Fruit fly (Drosophila melanogaster) whole organism, embryonic: ENCODE results near the gene PIG-B.

ENCODE experiments used
- Antp ChIP-seq: fragments of 200-800 bp; sonication (Bioruptor generic); optimal IDR thresholded peaks from 3 replicates; lab custom pipeline; 2016; ENCODE audit warnings: missing biosample characterization, missing genetic modification characterization
- B-H2 ChIP-seq: fragments of 200-800 bp; sonication (Bioruptor generic); optimal IDR thresholded peaks from 2 replicates; lab custom pipeline; 2018; ENCODE audit warnings: missing biosample characterization, mild to moderate bottlenecking, missing genetic modification characterization
- Bgb ChIP-seq: fragments of 200-800 bp; sonication (Bioruptor generic); IDR thresholded peaks from 2 replicates; pipeline ENCODE4 v1.3.6; 2022; ENCODE audit warnings: missing biosample characterization, missing genetic modification characterization; ENCODE audit not compliant: partially characterized antibody
- Blimp-1 ChIP-seq: fragments of 200-800 bp; sonication (Bioruptor generic); optimal IDR thresholded peaks from 3 replicates; lab custom pipeline; 2018; ENCODE audit warnings: missing biosample characterization, missing genetic modification characterization, mild to moderate bottlenecking, moderate library complexity, missing genetic modification reagents
- CG11560 ChIP-seq: fragments of 200-800 bp; sonication (Bioruptor generic); IDR thresholded peaks from 3 replicates; pipeline ENCODE4 v1.3.6; 2022; ENCODE audit warnings: missing biosample characterization, missing genetic modification characterization
- CG12155 ChIP-seq: fragments of 200-800 bp; sonication (Bioruptor generic); optimal IDR thresholded peaks from 3 replicates; lab custom pipeline; 2016; ENCODE audit warnings: missing biosample characterization, missing genetic modification characterization
- CG13123 ChIP-seq: fragments of 200-800 bp; sonication (Bioruptor generic); optimal IDR thresholded peaks from 2 replicates; lab custom pipeline; 2016; ENCODE audit warnings: missing biosample characterization, missing genetic modification characterization
- CG13287 ChIP-seq: fragments of 200-800 bp; sonication (Bioruptor generic); IDR thresholded peaks from 2 replicates; pipeline ENCODE4 v1.3.6; 2022; ENCODE audit warnings: missing biosample characterization, missing genetic modification characterization; ENCODE audit not compliant: partially characterized antibody
- CG1529 ChIP-seq: fragments of 200-800 bp; sonication (Bioruptor generic); optimal IDR thresholded peaks from 3 replicates; lab custom pipeline; 2018; ENCODE audit warnings: missing biosample characterization, missing genetic modification characterization
- CG15479 ChIP-seq: fragments of 200-800 bp; sonication (Bioruptor generic); optimal IDR thresholded peaks from 3 replicates; lab custom pipeline; 2019; ENCODE audit warnings: missing biosample characterization, mild to moderate bottlenecking, missing genetic modification characterization, moderate library complexity
- CG2199 ChIP-seq: fragments of 200-800 bp; sonication (Bioruptor generic); IDR thresholded peaks from 3 replicates; pipeline ENCODE4 v1.3.6; 2022; ENCODE audit warnings: missing biosample characterization, missing genetic modification characterization
- CG2712 ChIP-seq: fragments of 200-800 bp; optimal IDR thresholded peaks from 3 replicates; lab custom pipeline; 2019; ENCODE audit warnings: missing biosample characterization, mild to moderate bottlenecking, missing genetic modification characterization, moderate library complexity
- CG31224 ChIP-seq: fragments of 200-800 bp; sonication (Bioruptor generic); IDR thresholded peaks from 2 replicates; pipeline ENCODE4 v1.3.6; 2022; ENCODE audit warnings: missing biosample characterization, missing genetic modification characterization
- CG31365 ChIP-seq: fragments of 200-800 bp; sonication (Bioruptor generic); optimal IDR thresholded peaks from 2 replicates; lab custom pipeline; 2018; ENCODE audit warnings: missing biosample characterization, mild to moderate bottlenecking, missing genetic modification characterization
- CG6689 ChIP-seq: fragments of 200-800 bp; sonication (Bioruptor generic); IDR thresholded peaks from 2 replicates; pipeline ENCODE4 v1.3.6; 2022; ENCODE audit warnings: missing biosample characterization, missing genetic modification characterization
- CG7786 ChIP-seq: fragments of 200-800 bp; sonication (Bioruptor generic); optimal IDR thresholded peaks from 2 replicates; lab custom pipeline; 2016; ENCODE audit warnings: missing biosample characterization, missing genetic modification characterization
- CG7928 ChIP-seq: fragments of 200-800 bp; sonication (Bioruptor generic); optimal IDR thresholded peaks from 2 replicates; lab custom pipeline; 2017; ENCODE audit warnings: missing biosample characterization, mild to moderate bottlenecking, missing genetic modification characterization
- CG9609 ChIP-seq: fragments of 200-800 bp; sonication (Bioruptor generic); optimal IDR thresholded peaks from 3 replicates; lab custom pipeline; 2016; ENCODE audit warnings: missing biosample characterization, missing genetic modification characterization
- CTCF ChIP-seq: fragments of 200-800 bp; sonication (Bioruptor generic); optimal IDR thresholded peaks from 2 replicates; lab custom pipeline; 2017; ENCODE audit warnings: missing biosample characterization, mild to moderate bottlenecking, missing genetic modification characterization, moderate library complexity
- Deaf1 ChIP-seq: fragments of 200-800 bp; optimal IDR thresholded peaks from 3 replicates; lab custom pipeline; 2019; ENCODE audit warnings: missing biosample characterization, mild to moderate bottlenecking, missing genetic modification characterization, moderate library complexity
- Dek ChIP-seq: fragments of 200-800 bp; sonication (Bioruptor generic); optimal IDR thresholded peaks from 3 replicates; lab custom pipeline; 2019; ENCODE audit warnings: missing biosample characterization, mild to moderate bottlenecking, missing genetic modification characterization, moderate library complexity
- Doc3 ChIP-seq: fragments of 200-800 bp; sonication (Bioruptor generic); IDR thresholded peaks from 3 replicates; pipeline ENCODE4 v1.3.6; 2022; ENCODE audit warnings: missing biosample characterization, missing genetic modification characterization; ENCODE audit not compliant: partially characterized antibody
- E2f1 ChIP-seq: fragments of 200-800 bp; sonication (Bioruptor generic); IDR thresholded peaks from 2 replicates; pipeline ENCODE4 v1.3.6; 2022; ENCODE audit warnings: missing biosample characterization, missing genetic modification characterization
- Gug ChIP-seq: fragments of 200-800 bp; sonication (Bioruptor generic); IDR thresholded peaks from 4 replicates; pipeline ENCODE4 v1.3.6; 2022; ENCODE audit warnings: missing biosample characterization, missing genetic modification characterization
- HLH3B ChIP-seq: fragments of 200-800 bp; sonication (Bioruptor generic); IDR thresholded peaks from 2 replicates; pipeline ENCODE4 v1.3.6; 2022; ENCODE audit warnings: missing biosample characterization, missing genetic modification characterization
- Jarid2 ChIP-seq: fragments of 200-800 bp; sonication (Bioruptor generic); optimal IDR thresholded peaks from 3 replicates; lab custom pipeline; 2017; ENCODE audit warnings: mild to moderate bottlenecking, missing biosample characterization, missing genetic modification reagents, missing genetic modification characterization
- Nf-YB ChIP-seq: fragments of 200-800 bp; sonication (Bioruptor generic); optimal IDR thresholded peaks from 3 replicates; lab custom pipeline; 2019; ENCODE audit warnings: missing biosample characterization, mild to moderate bottlenecking, missing genetic modification characterization, moderate library complexity
- Optix ChIP-seq: fragments of 200-800 bp; sonication (Bioruptor generic); IDR thresholded peaks from 3 replicates; pipeline ENCODE4 v1.3.6; 2022; ENCODE audit warnings: missing biosample characterization, missing genetic modification characterization
- Scr ChIP-seq: fragments of 200-800 bp; sonication (Bioruptor generic); IDR thresholded peaks from 2 replicates; pipeline ENCODE4 v1.3.6; 2022; ENCODE audit warnings: missing biosample characterization, missing genetic modification characterization; ENCODE audit not compliant: partially characterized antibody
- Vsx1 ChIP-seq: fragments of 200-800 bp; sonication (Bioruptor generic); optimal IDR thresholded peaks from 2 replicates; lab custom pipeline; 2017; ENCODE audit warnings: missing biosample characterization, mild to moderate bottlenecking, missing genetic modification characterization, missing genetic modification reagents
- Xrp1 ChIP-seq: fragments of 200-800 bp; sonication (Bioruptor generic); IDR thresholded peaks from 2 replicates; pipeline ENCODE4 v1.3.6; 2022; ENCODE audit warnings: missing biosample characterization, missing genetic modification characterization
- amos ChIP-seq: fragments of 200-800 bp; sonication (Bioruptor generic); IDR thresholded peaks from 2 replicates; pipeline ENCODE4 v1.3.6; 2022; ENCODE audit warnings: missing biosample characterization, missing genetic modification characterization; ENCODE audit not compliant: partially characterized antibody
- cad ChIP-seq: fragments of >200 bp; optimal IDR thresholded peaks from 2 replicates; lab custom pipeline; 2017; ENCODE audit warnings: missing biosample characterization, missing genetic modification characterization
- crp ChIP-seq, 2 experiments: fragments of 200-800 bp; sonication (Bioruptor generic); optimal IDR thresholded peaks; 2 replicates in 1 of 2; 3 replicates in 1 of 2; lab custom pipeline; 2017; ENCODE audit warnings: missing biosample characterization in 2 of 2, missing genetic modification characterization in 2 of 2, mild to moderate bottlenecking in 1 of 2, moderate library complexity in 1 of 2
- da ChIP-seq: fragments of 200-800 bp; sonication (Bioruptor generic); optimal IDR thresholded peaks from 2 replicates; lab custom pipeline; 2016; ENCODE audit warnings: missing biosample characterization, missing genetic modification characterization
- dan ChIP-seq: fragments of 200-800 bp; sonication (Bioruptor generic); IDR thresholded peaks from 2 replicates; pipeline ENCODE4 v1.3.6; 2022; ENCODE audit warnings: missing biosample characterization, missing genetic modification characterization
- hkb ChIP-seq, 2 experiments: fragments of 200-800 bp in 1 of 2; fragments of >200 bp in 1 of 2; sonication (Bioruptor generic) in 1 of 2; IDR thresholded peaks in 1 of 2; optimal IDR thresholded peaks in 1 of 2; 2 replicates each; pipeline versions ENCODE4 v1.3.6 to Lab custom; 2017 to 2022; ENCODE audit warnings: missing biosample characterization in 1 of 2, missing genetic modification characterization in 1 of 2
- ken ChIP-seq: fragments of 200-800 bp; sonication (Bioruptor generic); IDR thresholded peaks from 3 replicates; pipeline ENCODE4 v1.3.6; 2022; ENCODE audit warnings: missing biosample characterization, missing genetic modification characterization
- knrl ChIP-seq: fragments of 200-800 bp; sonication (Bioruptor generic); IDR thresholded peaks from 3 replicates; pipeline ENCODE4 v1.3.6; 2022; ENCODE audit warnings: missing biosample characterization, missing genetic modification characterization; ENCODE audit not compliant: partially characterized antibody
- lab ChIP-seq: fragments of 200-800 bp; sonication (Bioruptor generic); optimal IDR thresholded peaks from 3 replicates; lab custom pipeline; 2017; ENCODE audit warnings: missing biosample characterization, missing genetic modification characterization, mild to moderate bottlenecking, moderate library complexity, missing genetic modification reagents
- nerfin-1 ChIP-seq: fragments of 200-800 bp; sonication (Bioruptor generic); optimal IDR thresholded peaks from 3 replicates; lab custom pipeline; 2019; ENCODE audit warnings: missing biosample characterization, mild to moderate bottlenecking, missing genetic modification characterization, moderate library complexity
- pzg ChIP-seq: fragments of 200-800 bp; sonication (Bioruptor generic); optimal IDR thresholded peaks from 3 replicates; lab custom pipeline; 2018; ENCODE audit warnings: missing biosample characterization, mild to moderate bottlenecking, missing genetic modification characterization, moderate library complexity
- rib ChIP-seq: fragments of 200-800 bp; sonication (Bioruptor generic); IDR thresholded peaks from 2 replicates; pipeline ENCODE4 v1.3.6; 2022; ENCODE audit warnings: missing biosample characterization, missing genetic modification characterization
- salm ChIP-seq: fragments of 200-800 bp; sonication (Bioruptor generic); optimal IDR thresholded peaks from 2 replicates; lab custom pipeline; 2018; ENCODE audit warnings: missing biosample characterization, mild to moderate bottlenecking, missing genetic modification characterization
- sim ChIP-seq: fragments of 200-800 bp; sonication (Bioruptor generic); IDR thresholded peaks from 2 replicates; pipeline ENCODE4 v1.3.6; 2022; ENCODE audit warnings: missing biosample characterization, missing genetic modification characterization
- tup ChIP-seq: fragments of 200-800 bp; sonication (Bioruptor generic); optimal IDR thresholded peaks from 2 replicates; lab custom pipeline; 2016; ENCODE audit warnings: missing biosample characterization, mild to moderate bottlenecking, missing genetic modification characterization, moderate library complexity

The PIG-B gene

dm6 chr3L:3765782-3766520 is 45.1 kb upstream of the PIG-B start (continued):
- peak; percentile 75 for TF ChIP-seq lab (GFP tag; lab: Kevin White, UChicago)
- TF ChIP-seq CG2712, result peak; percentile 77
- no peak for TF ChIP-seq rib (GFP tag; lab: Robert Waterston, UW)
- no peak for TF ChIP-seq pzg (GFP tag; lab: Kevin White, UChicago)
- TF ChIP-seq CG13123 (GFP tag; lab: Kevin White, UChicago), result no peak
- TF ChIP-seq hkb (optimal IDR thresholded peaks at IDR 0.05; lab: Kevin White, UChicago), result no peak
- peak; percentile 64 for TF ChIP-seq hkb (GFP tag; IDR thresholded peaks at IDR 0.05; lab: Robert Waterston, UW)
- peak; percentile 77 for TF ChIP-seq HLH3B
- TF ChIP-seq salm, result peak; percentile 64
- TF ChIP-seq nerfin-1 (tag; lab: Kevin White, UChicago), result peak; percentile 57
- TF ChIP-seq, all 482 proteins: peak for 302

dm6 chr3L:3766704-3767103 is 44.4 kb upstream of the PIG-B start:
- TF ChIP-seq Antp (no peak), CG2199 (GFP tag; lab: Robert Waterston, UW) (0 out of 3 replicates have a peak, but pooled peaks have one; percentile 64), CTCF (GFP tag; lab: Kevin White, UChicago) (peak; percentile 47), knrl (peak; percentile 32; the same call in 1 of the 3 replicates), CG31365 (tag; lab: Kevin White, UChicago) (peak; percentile 43), Bgb (GFP tag; lab: Robert Waterston, UW) (peak; percentile 21; the same call in 1 of the 2 replicates), CG12155 (GFP tag; lab: Kevin White, UChicago) (no peak), ken (GFP tag; lab: Robert Waterston, UW) (no peak), CG13287 (GFP tag; lab: Robert Waterston, UW) (peak; percentile 10; the same call in 1 of the 2 replicates), amos (GFP tag; lab: Robert Waterston, UW) (peak; percentile 61; the same call in 1 of the 2 replicates)

- no peak for TF ChIP-seq E2f1 (GFP tag; lab: Robert Waterston, UW)
- TF ChIP-seq Nf-YB (GFP tag; lab: Kevin White, UChicago), result no peak
- TF ChIP-seq crp (GFP tag; optimal IDR thresholded peaks at IDR 0.05; lab: Kevin White, UChicago), result peak in 1 of 2 experiments; percentile 28
- no peak for TF ChIP-seq pzg (GFP tag; lab: Kevin White, UChicago)
- peak; percentile 23; the same call in 1 of the 4 replicates for TF ChIP-seq Gug
- TF ChIP-seq Deaf1 (tag; lab: Kevin White, UChicago), result no peak
- no peak for TF ChIP-seq cad (GFP tag; lab: Kevin White, UChicago)
- TF ChIP-seq Doc3, result no peak
- TF ChIP-seq CG6689 (GFP tag; lab: Robert Waterston, UW), result peak; percentile 52
- peak; percentile 16 for TF ChIP-seq Blimp-1
- TF ChIP-seq CG1529, result peak; percentile 70
- peak; percentile 16; the same call in 1 of the 2 replicates for TF ChIP-seq sim (GFP tag; lab: Robert Waterston, UW)
- no peak for TF ChIP-seq dan (GFP tag; lab: Robert Waterston, UW)
- peak; percentile 57 for TF ChIP-seq B-H2 (GFP tag; lab: Kevin White, UChicago)
- peak; percentile 64 for TF ChIP-seq Xrp1 (GFP tag; lab: Robert Waterston, UW)
- no peak for TF ChIP-seq CG31224 (GFP tag; lab: Robert Waterston, UW)
- peak; percentile 59 for TF ChIP-seq CG9609
- peak; percentile 68 for TF ChIP-seq Vsx1 (GFP tag; lab: Kevin White, UChicago)
- no peak for TF ChIP-seq CG11560 (tag; lab: Robert Waterston, UW)
- TF ChIP-seq CG7786 (GFP tag; lab: Kevin White, UChicago), result peak; percentile 46
- peak; percentile 43 for TF ChIP-seq Dek
- no peak for TF ChIP-seq CG7928 (GFP tag; lab: Kevin White, UChicago)
- TF ChIP-seq Jarid2, result peak; percentile 31
- TF ChIP-seq Scr, result no peak
- peak; percentile 52 for TF ChIP-seq da (GFP tag; lab: Kevin White, UChicago)
- TF ChIP-seq tup (GFP tag; lab: Kevin White, UChicago), result peak; percentile 57
- no peak for TF ChIP-seq CG15479 (GFP tag; lab: Kevin White, UChicago)
- peak; percentile 71 for TF ChIP-seq Optix (GFP tag; lab: Robert Waterston, UW)
Measured at dm6 chr3L:3767825-3768224, 43.2 kb upstream of the PIG-B start.
